Worm (Caenorhabditis elegans) whole organism, late embryonic: Measurements from ENCODE around the gene C25F9.2.

Experiments used
- F13H6.1 ChIP-seq: sonication (generic microtip); optimal IDR thresholded peaks from 2 replicates; lab custom pipeline; 2016; ENCODE audit warnings: missing genetic modification characterization, missing compliant biosample characterization
- K09A11.1 ChIP-seq: sonication (generic microtip); optimal IDR thresholded peaks from 2 replicates; lab custom pipeline; 2017; ENCODE audit warnings: antibody characterized with exemption, mild to moderate bottlenecking, missing genetic modification characterization, missing compliant biosample characterization; ENCODE audit not compliant: insufficient read depth
- T23F11.4 ChIP-seq: fragments of 200-800 bp; sonication (Bioruptor generic); optimal IDR thresholded peaks from 2 replicates; lab custom pipeline; 2018; ENCODE audit warnings: mild to moderate bottlenecking, missing genetic modification characterization, missing compliant biosample characterization
- Y22D7AL.16 ChIP-seq: sonication (generic microtip); optimal IDR thresholded peaks from 2 replicates; lab custom pipeline; 2016; ENCODE audit warnings: missing genetic modification characterization, missing compliant biosample characterization
- ceh-14 ChIP-seq: sonication (generic microtip); optimal IDR thresholded peaks from 2 replicates; lab custom pipeline; 2016; ENCODE audit warnings: missing genotype, missing genetic modification characterization, missing compliant biosample characterization
- ceh-18 ChIP-seq: sonication (generic microtip); optimal IDR thresholded peaks from 2 replicates; lab custom pipeline; 2016; ENCODE audit warnings: missing genetic modification characterization, missing compliant biosample characterization
- ceh-22 ChIP-seq: sonication (generic microtip); optimal IDR thresholded peaks from 2 replicates; lab custom pipeline; 2017; ENCODE audit warnings: missing biosample characterization, missing genetic modification characterization
- ceh-24 ChIP-seq: sonication (generic microtip); optimal IDR thresholded peaks from 2 replicates; lab custom pipeline; 2016; ENCODE audit warnings: mild to moderate bottlenecking, missing genetic modification characterization, missing compliant biosample characterization
- ceh-30 ChIP-seq: fragments of 150-350 bp; optimal IDR thresholded peaks from 2 replicates; lab custom pipeline; 2014; ENCODE audit warnings: missing biosample characterization, missing genetic modification characterization
- ceh-31 ChIP-seq: sonication (generic microtip); optimal IDR thresholded peaks from 2 replicates; lab custom pipeline; 2016; ENCODE audit warnings: missing genetic modification characterization, missing compliant biosample characterization
- ceh-34 ChIP-seq: sonication (generic microtip); optimal IDR thresholded peaks from 2 replicates; lab custom pipeline; 2016; ENCODE audit warnings: mild to moderate bottlenecking, missing genetic modification characterization, missing compliant biosample characterization
- ceh-45 ChIP-seq: fragments of 200-800 bp; sonication (Bioruptor generic); IDR thresholded peaks from 2 replicates; pipeline ENCODE4 v1.3.6; 2022; ENCODE audit warnings: missing genetic modification reagents, missing genetic modification characterization, missing compliant biosample characterization
- ceh-9 ChIP-seq: sonication (generic microtip); optimal IDR thresholded peaks from 2 replicates; lab custom pipeline; 2016; ENCODE audit warnings: mild to moderate bottlenecking, missing genetic modification characterization, inconsistent platforms, missing compliant biosample characterization
- che-1 ChIP-seq: sonication (generic microtip); optimal IDR thresholded peaks from 2 replicates; lab custom pipeline; 2016; ENCODE audit warnings: mild to moderate bottlenecking, missing genetic modification characterization, missing compliant biosample characterization
- dmd-4 ChIP-seq: sonication (generic microtip); optimal IDR thresholded peaks from 2 replicates; lab custom pipeline; 2016; ENCODE audit warnings: borderline replicate concordance, missing genetic modification characterization, missing compliant biosample characterization
- elt-2 ChIP-seq: sonication (generic microtip); optimal IDR thresholded peaks from 2 replicates; lab custom pipeline; 2016; ENCODE audit warnings: missing genetic modification reagents, missing genetic modification characterization, missing compliant biosample characterization
- elt-4 ChIP-seq: sonication (generic microtip); optimal IDR thresholded peaks from 2 replicates; lab custom pipeline; 2016; ENCODE audit warnings: missing genetic modification characterization, missing compliant biosample characterization
- ets-4 ChIP-seq: sonication (generic microtip); optimal IDR thresholded peaks from 2 replicates; lab custom pipeline; 2016; ENCODE audit warnings: missing genetic modification characterization, missing compliant biosample characterization
- fkh-6 ChIP-seq: sonication (generic microtip); optimal IDR thresholded peaks from 2 replicates; lab custom pipeline; 2016; ENCODE audit warnings: missing genetic modification characterization, missing compliant biosample characterization
- gmeb-2 ChIP-seq: sonication (generic microtip); optimal IDR thresholded peaks from 2 replicates; lab custom pipeline; 2016; ENCODE audit warnings: missing genetic modification characterization, inconsistent platforms, missing compliant biosample characterization
- hlh-8 ChIP-seq: sonication (generic microtip); optimal IDR thresholded peaks from 2 replicates; lab custom pipeline; 2016; ENCODE audit warnings: missing genotype, missing genetic modification characterization, missing compliant biosample characterization
- lim-6 ChIP-seq: sonication (generic microtip); optimal IDR thresholded peaks from 2 replicates; lab custom pipeline; 2016; ENCODE audit warnings: missing genetic modification characterization, missing compliant biosample characterization
- lin-11 ChIP-seq: fragments of 200-800 bp; sonication (Bioruptor generic); optimal IDR thresholded peaks from 2 replicates; lab custom pipeline; 2018; ENCODE audit warnings: mild to moderate bottlenecking, missing genetic modification characterization, missing compliant biosample characterization
- madf-2 ChIP-seq: sonication (generic microtip); optimal IDR thresholded peaks from 2 replicates; lab custom pipeline; 2017; ENCODE audit warnings: missing genetic modification characterization, missing compliant biosample characterization
- nhr-11 ChIP-seq: fragments of 150-350 bp; optimal IDR thresholded peaks from 2 replicates; lab custom pipeline; 2014; ENCODE audit warnings: missing biosample characterization, missing genetic modification characterization
- npax-4 ChIP-seq: sonication (generic microtip); optimal IDR thresholded peaks from 2 replicates; lab custom pipeline; 2016; ENCODE audit warnings: missing genetic modification characterization, missing compliant biosample characterization
- odd-2 ChIP-seq: sonication (generic microtip); optimal IDR thresholded peaks from 2 replicates; lab custom pipeline; 2017; ENCODE audit warnings: antibody characterized with exemption, mild to moderate bottlenecking, missing genetic modification characterization, missing compliant biosample characterization
- pag-3 ChIP-seq: sonication (generic microtip); optimal IDR thresholded peaks from 2 replicates; lab custom pipeline; 2016; ENCODE audit warnings: missing compliant biosample characterization, missing genetic modification characterization, borderline replicate concordance
- pat-9 ChIP-seq: fragments of 200-800 bp; sonication (Bioruptor generic); optimal IDR thresholded peaks from 2 replicates; lab custom pipeline; 2018; ENCODE audit warnings: mild to moderate bottlenecking, missing genetic modification characterization, moderate library complexity, missing compliant biosample characterization
- pax-1 ChIP-seq: fragments of 150-350 bp; optimal IDR thresholded peaks from 2 replicates; lab custom pipeline; 2014; ENCODE audit warnings: missing biosample characterization, missing genetic modification characterization
- rnt-1 ChIP-seq: sonication (generic microtip); optimal IDR thresholded peaks from 2 replicates; lab custom pipeline; 2016; ENCODE audit warnings: missing genetic modification characterization, missing compliant biosample characterization
- syd-9 ChIP-seq: sonication (generic microtip); optimal IDR thresholded peaks from 2 replicates; lab custom pipeline; 2016; ENCODE audit warnings: mild to moderate bottlenecking, missing genetic modification characterization, moderate library complexity, missing compliant biosample characterization
- tbx-2 ChIP-seq: sonication (generic microtip); optimal IDR thresholded peaks from 2 replicates; lab custom pipeline; 2016; ENCODE audit warnings: missing genetic modification characterization, missing compliant biosample characterization
- tbx-7 ChIP-seq: sonication (generic microtip); optimal IDR thresholded peaks from 2 replicates; lab custom pipeline; 2016; ENCODE audit warnings: missing genotype, missing genetic modification characterization, missing compliant biosample characterization
- unc-42 ChIP-seq: sonication (generic microtip); optimal IDR thresholded peaks from 2 replicates; lab custom pipeline; 2016; ENCODE audit warnings: missing genotype, missing genetic modification characterization, missing compliant biosample characterization
- unc-55 ChIP-seq: sonication (generic microtip); optimal IDR thresholded peaks from 2 replicates; lab custom pipeline; 2017; ENCODE audit warnings: missing biosample characterization, missing genetic modification reagents, missing genetic modification characterization
- ztf-16 ChIP-seq: sonication (generic microtip); optimal IDR thresholded peaks from 2 replicates; lab custom pipeline; 2017; ENCODE audit warnings: missing genetic modification characterization, missing compliant biosample characterization

Gene C25F9.2

ce11 chrV:19457120-19457519, 35.8 kb downstream of the C25F9.2 start, which contains the start of gene Y43F8B.24:
Y43F8B.24 (plus strand) TSS chrV:19457420.
- no peak for TF ChIP-seq ceh-30
- no peak for TF ChIP-seq T23F11.4 (GFP tag; lab: Kevin White, UChicago)
- no peak for TF ChIP-seq pat-9 (tag; lab: Kevin White, UChicago)
- TF ChIP-seq ceh-24 (tag; lab: Kevin White, UChicago): no peak
- no peak for TF ChIP-seq Y22D7AL.16
- TF ChIP-seq dmd-4 (tag; lab: Kevin White, UChicago): no peak
- no peak for TF ChIP-seq pag-3 (tag; lab: Kevin White, UChicago)
- no peak for TF ChIP-seq F13H6.1 (tag; lab: Kevin White, UChicago)
- TF ChIP-seq odd-2: no peak
- TF ChIP-seq unc-42: no peak
- TF ChIP-seq che-1: no peak
- TF ChIP-seq ceh-22 (tag; lab: Kevin White, UChicago): no peak
- TF ChIP-seq nhr-11 (tag; lab: Kevin White, UChicago): no peak

ce11 chrV:19462020-19462419, 40.7 kb downstream of the C25F9.2 start, which contains the start of gene Y43F8B.15:
Y43F8B.15 (minus strand) TSS chrV:19462120.
- TF ChIP-seq ceh-9 (no peak), tbx-2 (tag; lab: Kevin White, UChicago) (no peak), ceh-14 (tag; lab: Kevin White, UChicago) (no peak), madf-2 (tag; lab: Kevin White, UChicago) (no peak), rnt-1 (tag; lab: Kevin White, UChicago) (no peak), elt-2 (tag; lab: Kevin White, UChicago) (no peak), ceh-31 (tag; lab: Kevin White, UChicago) (no peak), elt-4 (tag; lab: Kevin White, UChicago) (no peak), ceh-22 (tag; lab: Kevin White, UChicago) (no peak), ets-4 (tag; lab: Kevin White, UChicago) (no peak), pag-3 (tag; lab: Kevin White, UChicago) (no peak), unc-55 (GFP tag; lab: Kevin White, UChicago) (no peak), pax-1 (tag; lab: Kevin White, UChicago) (no peak), hlh-8 (tag; lab: Kevin White, UChicago) (no peak), ceh-18 (tag; lab: Kevin White, UChicago) (no peak)
- TF ChIP-seq, all 69 proteins: peak for 0

ce11 chrV:19462612-19463011, 41.3 kb downstream of the C25F9.2 start, which contains the start of gene Y43F8B.25:
Y43F8B.25 (plus strand) TSS chrV:19462912.
- TF ChIP-seq ceh-30 (no peak), unc-55 (GFP tag; lab: Kevin White, UChicago) (no peak), T23F11.4 (GFP tag; lab: Kevin White, UChicago) (no peak), lim-6 (tag; lab: Kevin White, UChicago) (no peak), tbx-7 (no peak), ztf-16 (tag; lab: Kevin White, UChicago) (no peak), rnt-1 (tag; lab: Kevin White, UChicago) (no peak), elt-2 (tag; lab: Kevin White, UChicago) (no peak), gmeb-2 (tag; lab: Kevin White, UChicago) (no peak), ceh-45 (GFP tag; lab: Robert Waterston, UW) (no peak), dmd-4 (tag; lab: Kevin White, UChicago) (no peak), K09A11.1 (tag; lab: Kevin White, UChicago) (no peak), fkh-6 (tag; lab: Kevin White, UChicago) (no peak), elt-4 (tag; lab: Kevin White, UChicago) (no peak)

ce11 chrV:19467574-19467973, 46.3 kb downstream of the C25F9.2 start, which contains the start of gene Y43F8B.23:
Y43F8B.23 (minus strand) TSS chrV:19467648.
- no peak for TF ChIP-seq ceh-34 (tag; lab: Kevin White, UChicago)
- TF ChIP-seq che-1: no peak
- no peak for TF ChIP-seq syd-9 (tag; lab: Kevin White, UChicago)
- TF ChIP-seq ceh-24 (tag; lab: Kevin White, UChicago): no peak
- TF ChIP-seq ceh-9: no peak
- no peak for TF ChIP-seq lin-11 (tag; lab: Kevin White, UChicago)
- no peak for TF ChIP-seq npax-4 (tag; lab: Kevin White, UChicago)
- no peak for TF ChIP-seq unc-55 (GFP tag; lab: Kevin White, UChicago)
